Worm (Caenorhabditis elegans) whole organism, L3 larva: Measurements from ENCODE around the gene T20D4.15.

Source experiments
- ceh-82 ChIP-seq: fragments of 150-350 bp; optimal IDR thresholded peaks from 2 replicates; lab custom pipeline; 2014; ENCODE audit warnings: missing biosample characterization, missing genetic modification characterization
- daf-12 ChIP-seq: fragments of 150-350 bp; optimal IDR thresholded peaks from 2 replicates; lab custom pipeline; 2014; ENCODE audit warnings: missing biosample characterization, missing genetic modification reagents, missing genetic modification characterization
- mml-1 ChIP-seq: fragments of 150-350 bp; sonication (generic microtip); optimal IDR thresholded peaks from 3 replicates; lab custom pipeline; 2014; ENCODE audit warnings: missing biosample characterization, missing genetic modification characterization
- nfya-1 ChIP-seq: sonication (generic microtip); optimal IDR thresholded peaks from 2 replicates; lab custom pipeline; 2017; ENCODE audit warnings: missing genetic modification characterization, mild to moderate bottlenecking, missing compliant biosample characterization, antibody characterized with exemption, moderate library complexity; ENCODE audit not compliant: insufficient read depth
- nhr-11 ChIP-seq: fragments of 150-350 bp; optimal IDR thresholded peaks from 2 replicates; lab custom pipeline; 2014; ENCODE audit warnings: missing biosample characterization, missing genetic modification characterization
- pqm-1 ChIP-seq: fragments of 150-350 bp; optimal IDR thresholded peaks from 2 replicates; lab custom pipeline; 2017; ENCODE audit warnings: missing biosample characterization, missing genetic modification characterization, inconsistent platforms
- sea-2 ChIP-seq: fragments of 150-350 bp; sonication (generic microtip); optimal IDR thresholded peaks from 4 replicates; lab custom pipeline; 2014; ENCODE audit warnings: missing biosample characterization, missing genetic modification reagents, missing genetic modification characterization

ce11 chrV:3428697-3429096 is 34.2 kb upstream of the T20D4.15 start, which contains the start of gene srab-20:
- TF ChIP-seq nhr-11 (no peak), sea-2 (GFP tag; lab: Kevin White, UChicago) (no peak), daf-12 (tag; lab: Kevin White, UChicago) (no peak), mml-1 (tag; lab: Kevin White, UChicago) (no peak), nfya-1 (tag; lab: Kevin White, UChicago) (no peak), ceh-82 (tag; lab: Kevin White, UChicago) (no peak), pqm-1 (tag; lab: Kevin White, UChicago) (no peak)
